Worm (Caenorhabditis elegans): ENCODE results near the gene taf-11.1.

Gene taf-11.1

DNA sequence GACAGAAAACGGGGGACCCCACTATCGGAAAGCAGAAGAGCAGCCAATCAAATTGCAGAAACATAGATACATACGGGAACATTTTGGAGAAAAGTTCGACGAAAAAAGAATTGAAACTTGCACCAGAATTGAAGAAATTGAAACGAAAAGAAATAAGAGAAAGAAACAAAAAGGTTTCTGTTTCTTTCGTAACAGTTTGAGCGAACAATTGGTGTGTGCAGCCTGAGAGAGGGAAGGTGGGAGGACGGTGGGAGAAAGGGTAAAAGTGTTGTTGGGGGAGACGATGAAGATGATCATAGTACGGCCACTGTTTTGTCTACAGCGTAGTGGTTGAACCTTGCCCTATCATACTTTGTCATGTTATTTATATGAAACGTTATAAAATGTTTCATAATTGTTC lies 40.0 kb downstream of the taf-11.1 start:
- TF ChIP-seq lin-14 (GFP tag; optimal IDR thresholded peaks at IDR 0.05) (peak; percentile 59), nhr-20 (tag; optimal IDR thresholded peaks at IDR 0.05) (peak; percentile 26), nhr-90 (tag; optimal IDR thresholded peaks at IDR 0.05; ENCODE audit: poor library complexity) (peak; percentile 2), swsn-7 (tag; optimal IDR thresholded peaks at IDR 0.05) (no peak), egl-13 (tag; optimal IDR thresholded peaks at IDR 0.05) (no peak), irx-1 (tag; optimal IDR thresholded peaks at IDR 0.05) (no peak), nhr-71 (tag; optimal IDR thresholded peaks at IDR 0.05) (peak; percentile 33), nhr-47 (tag; optimal IDR thresholded peaks at IDR 0.05) (no peak), sptf-1 (tag; optimal IDR thresholded peaks at IDR 0.05) (no peak), skn-1 (tag; optimal IDR thresholded peaks at IDR 0.05) (no peak), snu-23 (GFP tag; optimal IDR thresholded peaks at IDR 0.05) (peak; percentile 38), rnt-1 (tag; optimal IDR thresholded peaks at IDR 0.05) (peak; percentile 44), elt-3 (tag; optimal IDR thresholded peaks at IDR 0.05) (no peak), hlh-17 (GFP tag; optimal IDR thresholded peaks at IDR 0.05; ENCODE audit: borderline replicate concordance) (no peak), unc-98 (GFP tag; IDR thresholded peaks at IDR 0.05) (no peak), nhr-85 (tag) (no peak), dpl-1 (GFP tag; optimal IDR thresholded peaks at IDR 0.05) (no peak), F16B12.6 (tag; optimal IDR thresholded peaks at IDR 0.05) (no peak), sup-37 (GFP tag; optimal IDR thresholded peaks at IDR 0.05) (no peak), nhr-19 (GFP tag; conservative IDR thresholded peaks at IDR 0.05) (peak; percentile 48), unc-86 (tag; optimal IDR thresholded peaks at IDR 0.05) (no peak), jun-1 (tag; optimal IDR thresholded peaks at IDR 0.05) (no peak), efl-3 (GFP tag; optimal IDR thresholded peaks at IDR 0.05) (no peak)

DNA sequence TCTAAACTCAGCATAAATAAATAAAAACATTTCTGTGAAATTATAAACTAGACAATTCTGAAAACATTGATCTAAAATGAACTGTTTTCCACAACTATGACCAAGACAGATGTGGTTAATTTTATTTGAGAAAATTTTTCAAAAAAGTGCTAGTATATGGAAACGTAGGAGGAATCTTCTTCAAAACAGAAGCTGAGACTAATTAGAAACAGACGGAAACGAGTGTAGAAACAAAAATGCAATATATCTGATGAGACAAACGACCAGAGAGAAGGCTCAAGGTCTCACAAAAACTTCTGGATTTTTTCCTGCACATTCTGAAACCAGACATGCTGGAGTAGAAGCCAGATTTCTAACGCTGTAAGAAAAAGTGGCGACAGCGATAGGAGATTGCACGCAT lies 40.9 kb downstream of the taf-11.1 start:
- TF ChIP-seq fkh-4 (tag; optimal IDR thresholded peaks at IDR 0.05; ENCODE audit: borderline replicate concordance) (peak; percentile 86), dsc-1 (tag; optimal IDR thresholded peaks at IDR 0.05) (peak; percentile 96), pax-3 (tag; optimal IDR thresholded peaks at IDR 0.05) (no peak), C04F5.9 (tag; optimal IDR thresholded peaks at IDR 0.05) (no peak), jun-1 (tag; optimal IDR thresholded peaks at IDR 0.05) (no peak), mef-2 (tag; optimal IDR thresholded peaks at IDR 0.05) (no peak)

DNA sequence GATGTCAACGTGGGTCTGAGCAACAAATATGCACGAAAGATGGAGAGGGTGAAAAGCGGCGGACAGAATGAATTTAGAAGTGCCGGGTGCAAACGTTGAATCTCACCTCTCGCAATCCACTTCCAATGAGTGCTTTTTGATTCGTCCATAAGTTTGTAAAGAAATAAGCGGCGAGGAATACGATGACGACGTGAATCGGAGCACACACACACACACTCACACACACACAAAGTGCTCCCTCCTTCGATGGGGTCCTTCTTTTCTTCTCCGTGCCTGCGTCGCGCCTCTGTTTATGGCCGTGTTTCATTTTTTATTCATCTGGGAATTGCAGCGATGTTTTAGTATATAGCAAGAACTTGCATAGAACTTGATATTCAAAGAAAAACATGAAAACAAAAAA lies 42.5 kb downstream of the taf-11.1 start, which contains the start of gene paf-2:
TSS of gene paf-2 (minus strand) at position 290 of the 400 bp plus-strand sequence.
- no peak for TF ChIP-seq nhr-237 (tag; optimal IDR thresholded peaks at IDR 0.05)
- TF ChIP-seq nhr-71 (tag; optimal IDR thresholded peaks at IDR 0.05), result no peak
- TF ChIP-seq sox-4 (tag; optimal IDR thresholded peaks at IDR 0.05), result no peak
- peak; percentile 59 for TF ChIP-seq lin-14 (GFP tag; optimal IDR thresholded peaks at IDR 0.05)
- TF ChIP-seq ets-5 (GFP tag; IDR thresholded peaks at IDR 0.05), result no peak
- TF ChIP-seq efl-1 (optimal IDR thresholded peaks at IDR 0.05), result no peak
- peak in 1 of 2 experiments; percentile 78 for TF ChIP-seq efl-1 (GFP tag; optimal IDR thresholded peaks at IDR 0.05 in 1 of 2)
- TF ChIP-seq blmp-1 (tag; optimal IDR thresholded peaks at IDR 0.05), result no peak
- TF ChIP-seq fkh-10 (GFP tag; optimal IDR thresholded peaks at IDR 0.05), result peak; percentile 66
- TF ChIP-seq ama-1 (optimal IDR thresholded peaks at IDR 0.05), result no peak
- TF ChIP-seq C16A3.4 (tag; optimal IDR thresholded peaks at IDR 0.05), result no peak
- TF ChIP-seq irx-1 (tag; optimal IDR thresholded peaks at IDR 0.05), result no peak
- no peak for TF ChIP-seq snu-23 (GFP tag; optimal IDR thresholded peaks at IDR 0.05)
- TF ChIP-seq aly-2 (tag; optimal IDR thresholded peaks at IDR 0.05), result peak; percentile 17
- no peak for TF ChIP-seq ces-1 (GFP tag; optimal IDR thresholded peaks at IDR 0.05)
- TF ChIP-seq ceh-82 (tag; optimal IDR thresholded peaks at IDR 0.05), result peak in 1 of 3 experiments; percentile 19
- TF ChIP-seq C04F5.9 (tag; optimal IDR thresholded peaks at IDR 0.05), result no peak

Measured in whole organism, L1 larva.